Worm (Caenorhabditis elegans) whole organism, young adult: ENCODE results near the gene gst-1.

Source experiments
- B0035.1 ChIP-seq: sonication (generic microtip); optimal IDR thresholded peaks from 2 replicates; lab custom pipeline; 2016; ENCODE audit warnings: missing genetic modification characterization, mild to moderate bottlenecking, missing compliant biosample characterization, missing genotype, missing genetic modification reagents
- B0336.3 ChIP-seq: fragments of 200-800 bp; sonication (Bioruptor generic); IDR thresholded peaks from 2 replicates; pipeline ENCODE4 v1.3.6; 2022; ENCODE audit warnings: missing genetic modification characterization, missing compliant biosample characterization
- C06A6.2 ChIP-seq: fragments of 200-800 bp; sonication (Bioruptor generic); conservative IDR thresholded peaks from 2 replicates; pipeline ENCODE4 v1.3.6; 2022; ENCODE audit warnings: missing genetic modification characterization, missing compliant biosample characterization
- C17E4.6 ChIP-seq: fragments of 200-800 bp; sonication (Bioruptor generic); IDR thresholded peaks from 2 replicates; pipeline ENCODE4 v1.3.6; 2022; ENCODE audit warnings: missing genetic modification reagents, missing genetic modification characterization, missing compliant biosample characterization
- F10E7.11 ChIP-seq: sonication (generic microtip); optimal IDR thresholded peaks from 2 replicates; lab custom pipeline; 2017; ENCODE audit warnings: mild to moderate bottlenecking, missing genetic modification characterization, moderate library complexity, missing compliant biosample characterization
- F23B12.7 ChIP-seq: sonication (generic microtip); optimal IDR thresholded peaks from 2 replicates; lab custom pipeline; 2017; ENCODE audit warnings: missing genetic modification characterization, mild to moderate bottlenecking, missing compliant biosample characterization, antibody characterized with exemption, moderate library complexity; ENCODE audit not compliant: insufficient read depth
- F37B4.10 ChIP-seq: fragments of 200-800 bp; sonication (Bioruptor generic); IDR thresholded peaks from 2 replicates; pipeline ENCODE4 v1.3.6; 2022; ENCODE audit warnings: missing genetic modification characterization, missing compliant biosample characterization
- F39B2.1 ChIP-seq: fragments of 200-800 bp; sonication (Bioruptor generic); IDR thresholded peaks from 2 replicates; pipeline ENCODE4 v1.3.6; 2022; ENCODE audit warnings: missing genetic modification reagents, missing genetic modification characterization, missing compliant biosample characterization
- F52B5.7 ChIP-seq: sonication (generic microtip); optimal IDR thresholded peaks from 2 replicates; lab custom pipeline; 2016; ENCODE audit warnings: mild to moderate bottlenecking, missing genetic modification characterization, missing compliant biosample characterization
- F57A8.1 ChIP-seq: fragments of 200-800 bp; sonication (Bioruptor generic); optimal IDR thresholded peaks from 2 replicates; lab custom pipeline; 2018; ENCODE audit warnings: mild to moderate bottlenecking, missing genetic modification characterization, moderate library complexity, missing compliant biosample characterization
- F57C9.4 ChIP-seq: sonication (generic microtip); optimal IDR thresholded peaks from 2 replicates; lab custom pipeline; 2017; ENCODE audit warnings: mild to moderate bottlenecking, missing genetic modification characterization, missing compliant biosample characterization
- K11D2.4 ChIP-seq: fragments of 200-800 bp; sonication (Bioruptor generic); IDR thresholded peaks from 2 replicates; pipeline ENCODE4 v1.3.6; 2022; ENCODE audit warnings: missing genetic modification reagents, missing genetic modification characterization, missing compliant biosample characterization
- K12H6.12 ChIP-seq: fragments of 200-800 bp; sonication (Bioruptor generic); optimal IDR thresholded peaks from 2 replicates; lab custom pipeline; 2018; ENCODE audit warnings: mild to moderate bottlenecking, missing genetic modification characterization, missing compliant biosample characterization
- Y53G8AR.9 ChIP-seq: fragments of 200-800 bp; sonication (Bioruptor generic); conservative IDR thresholded peaks from 2 replicates; pipeline ENCODE4 v1.3.6; 2022; ENCODE audit warnings: missing genetic modification reagents, missing genetic modification characterization, missing compliant biosample characterization
- ZK185.1 ChIP-seq: sonication (generic microtip); optimal IDR thresholded peaks from 2 replicates; lab custom pipeline; 2016; ENCODE audit warnings: mild to moderate bottlenecking, missing genetic modification characterization, missing compliant biosample characterization; ENCODE audit not compliant: poor library complexity, severe bottlenecking
- aptf-3 ChIP-seq: fragments of 200-800 bp; sonication (Bioruptor generic); IDR thresholded peaks from 2 replicates; pipeline ENCODE4 v1.3.6; 2022; ENCODE audit warnings: missing genetic modification characterization, missing compliant biosample characterization
- athp-1 ChIP-seq: sonication (generic microtip); optimal IDR thresholded peaks from 2 replicates; lab custom pipeline; 2017; ENCODE audit warnings: mild to moderate bottlenecking, missing genetic modification characterization, missing compliant biosample characterization
- attf-6 ChIP-seq: fragments of 200-800 bp; sonication (Bioruptor generic); IDR thresholded peaks from 2 replicates; pipeline ENCODE4 v1.3.6; 2022; ENCODE audit warnings: missing genetic modification reagents, missing genetic modification characterization, missing compliant biosample characterization
- bed-2 ChIP-seq: fragments of 200-800 bp; sonication (Bioruptor generic); IDR thresholded peaks from 2 replicates; pipeline ENCODE4 v1.3.6; 2022; ENCODE audit warnings: missing genetic modification reagents, missing genetic modification characterization, missing compliant biosample characterization
- ccch-3 ChIP-seq: fragments of 200-800 bp; sonication (Bioruptor generic); optimal IDR thresholded peaks from 2 replicates; lab custom pipeline; 2018; ENCODE audit warnings: mild to moderate bottlenecking, missing genetic modification characterization, missing compliant biosample characterization
- ceh-27 ChIP-seq: fragments of 200-800 bp; sonication (Bioruptor generic); optimal IDR thresholded peaks from 2 replicates; lab custom pipeline; 2018; ENCODE audit warnings: mild to moderate bottlenecking, missing genetic modification characterization, moderate library complexity, missing compliant biosample characterization
- ceh-40 ChIP-seq: fragments of 200-800 bp; sonication (Bioruptor generic); IDR thresholded peaks from 2 replicates; pipeline ENCODE4 v1.3.6; 2022; ENCODE audit warnings: missing genetic modification characterization, missing compliant biosample characterization
- dox-1 ChIP-seq: fragments of 200-800 bp; sonication (Bioruptor generic); IDR thresholded peaks from 2 replicates; pipeline ENCODE4 v1.3.6; 2022; ENCODE audit warnings: missing genetic modification reagents, missing genetic modification characterization, missing compliant biosample characterization
- dpff-1 ChIP-seq: sonication (generic microtip); optimal IDR thresholded peaks from 2 replicates; lab custom pipeline; 2017; ENCODE audit warnings: mild to moderate bottlenecking, missing genetic modification characterization, missing compliant biosample characterization
- dpl-1 ChIP-seq: fragments of 150-350 bp; optimal IDR thresholded peaks from 2 replicates; lab custom pipeline; 2014; ENCODE audit warnings: missing biosample characterization, missing genetic modification reagents, missing genetic modification characterization
- egrh-3 ChIP-seq: fragments of 200-800 bp; sonication (Bioruptor generic); IDR thresholded peaks from 2 replicates; pipeline ENCODE4 v1.3.6; 2022; ENCODE audit warnings: missing genetic modification reagents, missing genetic modification characterization, missing compliant biosample characterization
- ekl-4 ChIP-seq: fragments of 200-800 bp; sonication (Bioruptor generic); IDR thresholded peaks from 2 replicates; pipeline ENCODE4 v1.3.6; 2022; ENCODE audit warnings: missing genetic modification reagents, missing genetic modification characterization, missing compliant biosample characterization
- hlh-26 ChIP-seq: fragments of 200-800 bp; sonication (Bioruptor generic); conservative IDR thresholded peaks from 2 replicates; pipeline ENCODE4 v1.3.6; 2022; ENCODE audit warnings: missing genetic modification reagents, missing genetic modification characterization, missing compliant biosample characterization
- lin-40 ChIP-seq: sonication (generic microtip); optimal IDR thresholded peaks from 2 replicates; lab custom pipeline; 2016; ENCODE audit warnings: missing genetic modification characterization, mild to moderate bottlenecking, missing compliant biosample characterization, missing genotype, missing genetic modification reagents
- madf-3 ChIP-seq: fragments of 200-800 bp; sonication (Bioruptor generic); IDR thresholded peaks from 2 replicates; pipeline ENCODE4 v1.3.6; 2022; ENCODE audit warnings: missing genetic modification reagents, missing genetic modification characterization, missing compliant biosample characterization
- madf-6 ChIP-seq: fragments of 200-800 bp; sonication (Bioruptor generic); IDR thresholded peaks from 2 replicates; pipeline ENCODE4 v1.3.6; 2022; ENCODE audit warnings: missing genetic modification reagents, missing genetic modification characterization, missing compliant biosample characterization
- mel-28 ChIP-seq: sonication (generic microtip); optimal IDR thresholded peaks from 2 replicates; lab custom pipeline; 2016; ENCODE audit warnings: borderline replicate concordance, mild to moderate bottlenecking, missing genetic modification characterization, missing compliant biosample characterization
- mxl-1 ChIP-seq: sonication (generic microtip); optimal IDR thresholded peaks from 2 replicates; lab custom pipeline; 2016; ENCODE audit warnings: missing genetic modification characterization, missing compliant biosample characterization
- nfya-2 ChIP-seq: fragments of 200-800 bp; sonication (Bioruptor generic); IDR thresholded peaks from 2 replicates; pipeline ENCODE4 v1.3.6; 2022; ENCODE audit warnings: missing genetic modification reagents, missing genetic modification characterization, missing compliant biosample characterization
- nfyb-1 ChIP-seq: fragments of 200-800 bp; sonication (Bioruptor generic); IDR thresholded peaks from 2 replicates; pipeline ENCODE4 v1.3.6; 2022; ENCODE audit warnings: missing genetic modification reagents, missing genetic modification characterization, missing compliant biosample characterization
- nhr-120 ChIP-seq: fragments of 200-800 bp; sonication (Bioruptor generic); IDR thresholded peaks from 2 replicates; pipeline ENCODE4 v1.3.6; 2022; ENCODE audit warnings: missing genetic modification characterization, missing compliant biosample characterization
- nhr-179 ChIP-seq: sonication (generic microtip); optimal IDR thresholded peaks from 2 replicates; lab custom pipeline; 2016; ENCODE audit warnings: mild to moderate bottlenecking, missing genetic modification characterization, missing compliant biosample characterization
- nhr-80 ChIP-seq: sonication (generic microtip); optimal IDR thresholded peaks from 2 replicates; lab custom pipeline; 2016; ENCODE audit warnings: missing genetic modification characterization, missing compliant biosample characterization
- rec-8 ChIP-seq, 2 experiments: sonication (generic microtip); optimal IDR thresholded peaks; 2 replicates each; lab custom pipeline; 2016; ENCODE audit warnings: mild to moderate bottlenecking in 2 of 2, missing genetic modification characterization in 2 of 2, missing genetic modification reagents in 2 of 2, missing genotype in 2 of 2, missing biosample characterization in 1 of 2, missing compliant biosample characterization in 1 of 2, moderate library complexity in 1 of 2
- rpc-1 ChIP-seq, 2 experiments: fragments of 150-350 bp in 1 of 2; sonication (generic microtip) in 1 of 2; optimal IDR thresholded peaks; 2 replicates each; lab custom pipeline; 2014 to 2018; ENCODE audit warnings: missing biosample characterization in 1 of 2, missing genetic modification characterization in 1 of 2, missing genetic modification reagents in 1 of 2, missing genotype in 1 of 2
- sdz-38 ChIP-seq: sonication (generic microtip); optimal IDR thresholded peaks from 2 replicates; lab custom pipeline; 2016; ENCODE audit warnings: missing genotype, missing genetic modification characterization, missing compliant biosample characterization
- snpc-1.3 ChIP-seq: sonication (generic microtip); optimal IDR thresholded peaks from 2 replicates; lab custom pipeline; 2017; ENCODE audit warnings: missing genetic modification characterization, mild to moderate bottlenecking, missing compliant biosample characterization, antibody characterized with exemption, moderate library complexity, missing genotype, missing genetic modification reagents; ENCODE audit not compliant: insufficient read depth
- somi-1 ChIP-seq: fragments of 200-800 bp; sonication (Bioruptor generic); optimal IDR thresholded peaks from 2 replicates; lab custom pipeline; 2018; ENCODE audit warnings: mild to moderate bottlenecking, missing genetic modification characterization, missing compliant biosample characterization
- tbp1 ChIP-seq: fragments of 200-800 bp; sonication (Bioruptor generic); optimal IDR thresholded peaks from 2 replicates; lab custom pipeline; 2018; ENCODE audit warnings: mild to moderate bottlenecking, missing genetic modification characterization, missing compliant biosample characterization
- unc-130 ChIP-seq: sonication (generic microtip); optimal IDR thresholded peaks from 2 replicates; lab custom pipeline; 2016; ENCODE audit warnings: missing genetic modification reagents, missing genetic modification characterization, missing compliant biosample characterization
- xnd-1 ChIP-seq: sonication (generic microtip); optimal IDR thresholded peaks from 2 replicates; lab custom pipeline; 2016; ENCODE audit warnings: missing genotype, missing genetic modification reagents, missing genetic modification characterization, missing compliant biosample characterization
- ztf-22 ChIP-seq: fragments of 200-800 bp; sonication (Bioruptor generic); optimal IDR thresholded peaks from 2 replicates; lab custom pipeline; 2018; ENCODE audit warnings: mild to moderate bottlenecking, missing genetic modification characterization, moderate library complexity, missing compliant biosample characterization
- ztf-26 ChIP-seq: sonication (generic microtip); optimal IDR thresholded peaks from 2 replicates; lab custom pipeline; 2017; ENCODE audit warnings: missing genetic modification characterization, missing compliant biosample characterization

gst-1 gene

DNA sequence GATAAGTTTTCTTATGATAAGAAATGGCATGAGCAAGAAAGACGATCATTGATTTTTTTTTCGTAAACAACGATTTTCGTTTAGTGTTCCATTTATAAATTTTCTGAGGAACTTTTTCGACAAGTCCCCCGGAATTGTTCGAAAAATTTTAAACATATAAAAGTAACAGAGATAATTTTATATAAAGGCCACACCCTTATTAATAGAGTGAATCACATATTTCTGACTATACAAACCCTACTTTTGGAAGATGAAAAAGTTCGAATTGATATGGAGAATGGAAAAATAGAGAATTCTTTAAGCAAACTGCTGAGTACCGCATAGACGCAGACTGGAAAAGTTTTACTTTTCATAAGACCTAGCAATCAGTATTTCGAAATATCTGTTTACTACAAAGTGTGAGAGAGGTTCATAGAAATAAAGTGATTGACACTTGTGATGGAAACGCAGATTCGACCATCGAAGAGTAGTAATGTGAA lies 8.0 kb upstream of the gst-1 start (continued):
- TF ChIP-seq madf-3 (peak; percentile 45; the same call in 1 of the 2 replicates), C06A6.2 (GFP tag; lab: Robert Waterston, UW) (peak; percentile 41; the same call in 1 of the 2 replicates), F52B5.7 (no peak), ceh-27 (GFP tag; lab: Kevin White, UChicago) (peak; percentile 76), ztf-26 (tag; lab: Kevin White, UChicago) (peak; percentile 87), Y53G8AR.9 (GFP tag; lab: Robert Waterston, UW) (peak; percentile 84; the same call in 1 of the 2 replicates), nhr-80 (tag; lab: Kevin White, UChicago) (peak; percentile 84), xnd-1 (no peak), K12H6.12 (peak; percentile 63), aptf-3 (GFP tag; lab: Robert Waterston, UW) (0 out of 2 replicates have a peak, but pooled peaks have one; percentile 6), unc-130 (no peak), ekl-4 (GFP tag; lab: Robert Waterston, UW) (peak; percentile 59; the same call in 1 of the 2 replicates), ZK185.1 (tag; lab: Kevin White, UChicago) (no peak), F23B12.7 (peak; percentile 89), dox-1 (GFP tag; lab: Robert Waterston, UW) (peak; percentile 76), ccch-3 (no peak), sdz-38 (tag; lab: Kevin White, UChicago) (no peak), ceh-40 (GFP tag; lab: Robert Waterston, UW) (peak; percentile 42; the same call in 1 of the 2 replicates), bed-2 (no peak), nfya-2 (GFP tag; lab: Robert Waterston, UW) (no peak), tbp1 (GFP tag; lab: Kevin White, UChicago) (peak; percentile 65), egrh-3 (GFP tag; lab: Robert Waterston, UW) (no peak), mel-28 (tag; lab: Kevin White, UChicago) (peak; percentile 72), athp-1 (no peak), dpff-1 (tag; lab: Kevin White, UChicago) (peak; percentile 82), B0336.3 (GFP tag; lab: Robert Waterston, UW) (peak; percentile 63; the same call in 1 of the 2 replicates), nhr-179 (tag; lab: Kevin White, UChicago) (no peak), hlh-26 (GFP tag; lab: Robert Waterston, UW) (no peak), nfyb-1 (GFP tag; lab: Robert Waterston, UW) (peak; percentile 90), F57C9.4 (tag; lab: Kevin White, UChicago) (peak; percentile 37), rec-8 (tag; optimal IDR thresholded peaks at IDR 0.05; lab: Kevin White, UChicago) (no peak), madf-6 (GFP tag; lab: Robert Waterston, UW) (peak; percentile 43; the same call in 1 of the 2 replicates), dpl-1 (peak; percentile 12), snpc-1.3 (tag; lab: Kevin White, UChicago) (peak; percentile 35), attf-6 (GFP tag; lab: Robert Waterston, UW) (no peak), F57A8.1 (GFP tag; lab: Kevin White, UChicago) (no peak), F10E7.11 (tag; lab: Kevin White, UChicago) (peak; percentile 85), ztf-22 (peak; percentile 32), lin-40 (tag; lab: Kevin White, UChicago) (peak; percentile 67), K11D2.4 (peak; percentile 49), F39B2.1 (GFP tag; lab: Robert Waterston, UW) (no peak), somi-1 (GFP tag; lab: Kevin White, UChicago) (peak; percentile 85), nhr-120 (GFP tag; lab: Robert Waterston, UW) (no peak), B0035.1 (no peak), C17E4.6 (no peak), F37B4.10 (GFP tag; lab: Robert Waterston, UW) (no peak), mxl-1 (tag; lab: Kevin White, UChicago) (no peak), rpc-1 (optimal IDR thresholded peaks at IDR 0.05; lab: Kevin White, UChicago) (no peak), rpc-1 (tag; optimal IDR thresholded peaks at IDR 0.05; lab: Kevin White, UChicago) (no peak)
